Worm (Caenorhabditis elegans) whole organism, L4 larva: ENCODE results near the gene clec-162.
A peak's percentile ranks its signal among the peaks of the same experiment; 100 is the strongest.

Source experiments
- F10B5.3 ChIP-seq: sonication (generic microtip); optimal IDR thresholded peaks from 2 replicates; lab custom pipeline; 2016; ENCODE audit warnings: mild to moderate bottlenecking, missing genetic modification characterization, missing compliant biosample characterization
- F26F4.8 ChIP-seq: fragments of 200-800 bp; sonication (Bioruptor generic); conservative IDR thresholded peaks from 2 replicates; pipeline ENCODE4 v1.3.6; 2022; ENCODE audit warnings: missing genetic modification characterization, missing compliant biosample characterization
- F37D6.2 ChIP-seq: sonication (generic microtip); optimal IDR thresholded peaks from 2 replicates; lab custom pipeline; 2016; ENCODE audit warnings: mild to moderate bottlenecking, missing genetic modification characterization, missing compliant biosample characterization
- T26A8.4 ChIP-seq: fragments of 200-800 bp; sonication (Bioruptor generic); IDR thresholded peaks from 2 replicates; pipeline ENCODE4 v1.3.6; 2022; ENCODE audit warnings: missing genetic modification characterization, missing compliant biosample characterization
- Y48G9A.11 ChIP-seq: fragments of 200-800 bp; sonication (Bioruptor generic); IDR thresholded peaks from 2 replicates; pipeline ENCODE4 v1.3.6; 2022; ENCODE audit warnings: missing genetic modification reagents, missing genetic modification characterization, missing compliant biosample characterization
- aha-1 ChIP-seq: fragments of 150-350 bp; peaks from one replicate; lab custom pipeline; 2014; ENCODE audit warnings: missing biosample characterization, missing genetic modification characterization
- aly-2 ChIP-seq: sonication (generic microtip); optimal IDR thresholded peaks from 2 replicates; lab custom pipeline; 2018; ENCODE audit warnings: missing biosample characterization, missing genetic modification characterization
- arid-1 ChIP-seq: fragments of 200-800 bp; sonication (Bioruptor generic); conservative IDR thresholded peaks from 2 replicates; pipeline ENCODE4 v1.3.6; 2022; ENCODE audit warnings: missing genetic modification reagents, missing genetic modification characterization, missing compliant biosample characterization
- ceh-28 ChIP-seq: fragments of 150-350 bp; optimal IDR thresholded peaks from 2 replicates; lab custom pipeline; 2014; ENCODE audit warnings: missing biosample characterization, missing genetic modification reagents, missing genetic modification characterization
- ces-1 ChIP-seq: fragments of 150-350 bp; sonication (generic microtip); optimal IDR thresholded peaks from 4 replicates; lab custom pipeline; 2014; ENCODE audit warnings: missing biosample characterization, missing genetic modification reagents, missing genetic modification characterization
- cey-2 ChIP-seq: sonication (generic microtip); optimal IDR thresholded peaks from 3 replicates; lab custom pipeline; 2017; ENCODE audit warnings: missing genetic modification characterization, mild to moderate bottlenecking, missing compliant biosample characterization, antibody characterized with exemption, borderline replicate concordance; ENCODE audit not compliant: insufficient read depth
- ctbp-1 ChIP-seq: fragments of 200-800 bp; sonication (Bioruptor generic); IDR thresholded peaks from 2 replicates; pipeline ENCODE4 v1.3.6; 2022; ENCODE audit warnings: missing genetic modification reagents, missing genetic modification characterization, missing compliant biosample characterization
- daf-16 ChIP-seq, 3 experiments: sonication (generic microtip); optimal IDR thresholded peaks; 2 replicates each; lab custom pipeline; 2016 to 2017; ENCODE audit warnings: missing genetic modification characterization in 3 of 3, missing genetic modification reagents in 3 of 3, mild to moderate bottlenecking in 2 of 3, missing compliant biosample characterization in 2 of 3, missing biosample characterization in 1 of 3, moderate library complexity in 1 of 3
- daf-19 ChIP-seq: fragments of 200-800 bp; sonication (Bioruptor generic); conservative IDR thresholded peaks from 2 replicates; pipeline ENCODE4 v1.3.6; 2022; ENCODE audit warnings: missing genetic modification characterization, missing compliant biosample characterization
- dmd-8 ChIP-seq: fragments of 200-800 bp; sonication (Bioruptor generic); IDR thresholded peaks from 2 replicates; pipeline ENCODE4 v1.3.6; 2022; ENCODE audit warnings: missing genetic modification characterization, missing compliant biosample characterization
- dmd-9 ChIP-seq: fragments of 200-800 bp; sonication (Bioruptor generic); IDR thresholded peaks from 2 replicates; pipeline ENCODE4 v1.3.6; 2022; ENCODE audit warnings: missing genetic modification reagents, missing genetic modification characterization, missing compliant biosample characterization
- dve-1 ChIP-seq: sonication (generic microtip); optimal IDR thresholded peaks from 2 replicates; lab custom pipeline; 2017; ENCODE audit warnings: antibody characterized with exemption, mild to moderate bottlenecking, missing genetic modification characterization, missing compliant biosample characterization; ENCODE audit not compliant: insufficient read depth
- egl-43 ChIP-seq: fragments of 200-800 bp; sonication (Bioruptor generic); IDR thresholded peaks from 2 replicates; pipeline ENCODE4 v1.3.6; 2022; ENCODE audit warnings: missing genetic modification reagents, missing genetic modification characterization, missing compliant biosample characterization
- fkh-10 ChIP-seq: fragments of 150-350 bp; optimal IDR thresholded peaks from 2 replicates; lab custom pipeline; 2014; ENCODE audit warnings: missing biosample characterization, missing genetic modification reagents, missing genetic modification characterization
- fos-1 ChIP-seq: fragments of 150-350 bp; optimal IDR thresholded peaks from 2 replicates; lab custom pipeline; 2014; ENCODE audit warnings: missing biosample characterization, missing genetic modification characterization
- hlh-11 ChIP-seq: fragments of 200-800 bp; sonication (Bioruptor generic); optimal IDR thresholded peaks from 2 replicates; lab custom pipeline; 2018; ENCODE audit warnings: mild to moderate bottlenecking, missing genetic modification characterization, missing compliant biosample characterization
- hlh-30 ChIP-seq: sonication (generic microtip); optimal IDR thresholded peaks from 2 replicates; lab custom pipeline; 2017; ENCODE audit warnings: antibody characterized with exemption, mild to moderate bottlenecking, missing genetic modification characterization, missing compliant biosample characterization; ENCODE audit not compliant: insufficient read depth
- jun-1 ChIP-seq: fragments of 150-350 bp; optimal IDR thresholded peaks from 2 replicates; lab custom pipeline; 2014; ENCODE audit warnings: missing biosample characterization, missing genetic modification reagents, missing genetic modification characterization
- lin-1 ChIP-seq: fragments of 200-800 bp; sonication (Bioruptor generic); IDR thresholded peaks from 2 replicates; pipeline ENCODE4 v1.3.6; 2022; ENCODE audit warnings: missing genetic modification reagents, missing genetic modification characterization, missing compliant biosample characterization
- lin-38 ChIP-seq: fragments of 200-800 bp; sonication (Bioruptor generic); IDR thresholded peaks from 2 replicates; pipeline ENCODE4 v1.3.6; 2022; ENCODE audit warnings: missing genetic modification reagents, missing genetic modification characterization, missing compliant biosample characterization
- lin-39 ChIP-seq: fragments of 150-350 bp; optimal IDR thresholded peaks from 2 replicates; lab custom pipeline; 2014; ENCODE audit warnings: missing biosample characterization, missing genetic modification reagents, missing genetic modification characterization
- lsy-2 ChIP-seq, 2 experiments: fragments of 150-350 bp in 1 of 2; sonication (generic microtip) in 1 of 2; optimal IDR thresholded peaks; 2 replicates each; lab custom pipeline; 2014 to 2017; ENCODE audit warnings: missing biosample characterization in 2 of 2, missing genetic modification characterization in 2 of 2
- madf-9 ChIP-seq: fragments of 200-800 bp; sonication (Bioruptor generic); conservative IDR thresholded peaks from 2 replicates; pipeline ENCODE4 v1.3.6; 2022; ENCODE audit warnings: missing genetic modification reagents, missing genetic modification characterization, missing compliant biosample characterization
- mep-1 ChIP-seq: fragments of 150-350 bp; sonication (generic microtip); optimal IDR thresholded peaks from 3 replicates; lab custom pipeline; 2014; ENCODE audit warnings: missing biosample characterization, missing genetic modification characterization
- mes-2 ChIP-seq: sonication (generic microtip); optimal IDR thresholded peaks from 2 replicates; lab custom pipeline; 2016; ENCODE audit warnings: missing genotype, mild to moderate bottlenecking, missing genetic modification characterization, missing compliant biosample characterization; ENCODE audit not compliant: poor library complexity, severe bottlenecking
- mxl-3 ChIP-seq: fragments of 200-800 bp; sonication (Bioruptor generic); optimal IDR thresholded peaks from 2 replicates; lab custom pipeline; 2018; ENCODE audit warnings: mild to moderate bottlenecking, missing genetic modification characterization, missing compliant biosample characterization
- nhr-10 ChIP-seq: fragments of 150-350 bp; optimal IDR thresholded peaks from 2 replicates; lab custom pipeline; 2014; ENCODE audit warnings: missing biosample characterization, missing genetic modification characterization
- nhr-102 ChIP-seq: sonication (generic microtip); optimal IDR thresholded peaks from 2 replicates; lab custom pipeline; 2016; ENCODE audit warnings: mild to moderate bottlenecking, missing genetic modification characterization, moderate library complexity, missing compliant biosample characterization
- nhr-11 ChIP-seq: fragments of 150-350 bp; optimal IDR thresholded peaks from 2 replicates; lab custom pipeline; 2014; ENCODE audit warnings: missing biosample characterization, missing genetic modification characterization
- nhr-28 ChIP-seq: fragments of 150-350 bp; optimal IDR thresholded peaks from 2 replicates; lab custom pipeline; 2014; ENCODE audit warnings: missing biosample characterization, missing genetic modification characterization
- nhr-41 ChIP-seq: fragments of 200-800 bp; sonication (Bioruptor generic); IDR thresholded peaks from 2 replicates; pipeline ENCODE4 v1.3.6; 2022; ENCODE audit warnings: missing genetic modification reagents, missing genetic modification characterization, missing compliant biosample characterization
- nhr-42 ChIP-seq: fragments of 200-800 bp; sonication (Bioruptor generic); IDR thresholded peaks from 2 replicates; pipeline ENCODE4 v1.3.6; 2022; ENCODE audit warnings: missing genetic modification characterization, missing compliant biosample characterization
- nhr-48 ChIP-seq: sonication (generic microtip); optimal IDR thresholded peaks from 2 replicates; lab custom pipeline; 2016; ENCODE audit warnings: mild to moderate bottlenecking, missing genetic modification characterization, missing compliant biosample characterization
- php-3 ChIP-seq: fragments of 200-800 bp; sonication (Bioruptor generic); IDR thresholded peaks from 2 replicates; pipeline ENCODE4 v1.3.6; 2022; ENCODE audit warnings: missing genetic modification reagents, missing genetic modification characterization, missing compliant biosample characterization
- rbr-2 ChIP-seq: sonication (generic microtip); optimal IDR thresholded peaks from 2 replicates; lab custom pipeline; 2016; ENCODE audit warnings: missing genotype, missing genetic modification characterization, missing compliant biosample characterization
- set-16 ChIP-seq: fragments of 200-800 bp; sonication (Bioruptor generic); IDR thresholded peaks from 2 replicates; pipeline ENCODE4 v1.3.6; 2022; ENCODE audit warnings: missing genetic modification reagents, missing genetic modification characterization, missing compliant biosample characterization
- spr-1 ChIP-seq: sonication (generic microtip); optimal IDR thresholded peaks from 2 replicates; lab custom pipeline; 2016; ENCODE audit warnings: mild to moderate bottlenecking, missing genetic modification characterization, missing compliant biosample characterization
- tag-97 ChIP-seq: fragments of 200-800 bp; sonication (Bioruptor generic); IDR thresholded peaks from 2 replicates; pipeline ENCODE4 v1.3.6; 2022; ENCODE audit warnings: missing genetic modification characterization, missing compliant biosample characterization
- unc-130 ChIP-seq: sonication (generic microtip); optimal IDR thresholded peaks from 2 replicates; lab custom pipeline; 2016; ENCODE audit warnings: missing genetic modification reagents, missing genetic modification characterization, missing compliant biosample characterization
- unc-62 ChIP-seq, 3 experiments: fragments of 150-350 bp in 1 of 3; sonication (generic microtip); optimal IDR thresholded peaks in 2 of 3; peaks in 1 of 3; 1 replicate in 1 of 3; 2 replicates in 2 of 3; lab custom pipeline; 2014 to 2017; ENCODE audit warnings: missing biosample characterization in 3 of 3, missing genetic modification characterization in 3 of 3, missing genetic modification reagents in 3 of 3, missing genotype in 1 of 3
- zag-1 ChIP-seq: fragments of 150-350 bp; optimal IDR thresholded peaks from 2 replicates; lab custom pipeline; 2014; ENCODE audit warnings: missing biosample characterization, missing genetic modification characterization
- zfp-3 ChIP-seq: fragments of 200-800 bp; sonication (Bioruptor generic); conservative IDR thresholded peaks from 2 replicates; pipeline ENCODE4 v1.3.6; 2022; ENCODE audit warnings: missing genetic modification reagents, missing genetic modification characterization, missing compliant biosample characterization
- ztf-7 ChIP-seq: fragments of 150-350 bp; optimal IDR thresholded peaks from 2 replicates; lab custom pipeline; 2014; ENCODE audit warnings: missing biosample characterization, missing genetic modification characterization

The clec-162 gene

ce11 chrIII:9752852-9753251, 27.8 kb upstream of the clec-162 start, which contains the start of gene ech-6 (continued):
- no peak for TF ChIP-seq tag-97 (GFP tag; lab: Robert Waterston, UW)
- TF ChIP-seq zag-1: no peak
- no peak for TF ChIP-seq ceh-28 (tag; lab: Kevin White, UChicago)
- no peak for TF ChIP-seq cey-2 (tag; lab: Kevin White, UChicago)
- TF ChIP-seq F37D6.2: no peak
- TF ChIP-seq madf-9 (GFP tag; lab: Robert Waterston, UW): no peak
- TF ChIP-seq arid-1 (GFP tag; lab: Robert Waterston, UW): no peak
- no peak for TF ChIP-seq zfp-3
- peak; percentile 8 for TF ChIP-seq mep-1
- no peak for TF ChIP-seq F26F4.8 (GFP tag; lab: Robert Waterston, UW)
- peak; percentile 1 for TF ChIP-seq mes-2
- TF ChIP-seq php-3 (GFP tag; lab: Robert Waterston, UW): peak; percentile 21; the same call in 1 of the 2 replicates
- TF ChIP-seq hlh-30: peak; percentile 5
- TF ChIP-seq daf-19 (GFP tag; lab: Robert Waterston, UW): no peak
- TF ChIP-seq hlh-11 (tag; lab: Kevin White, UChicago): peak; percentile 58
- TF ChIP-seq ztf-7 (tag; lab: Kevin White, UChicago): no peak
- TF ChIP-seq nhr-48 (tag; lab: Kevin White, UChicago): peak; percentile 11
- no peak for TF ChIP-seq Y48G9A.11 (GFP tag; lab: Robert Waterston, UW)
- no peak for TF ChIP-seq ctbp-1 (GFP tag; lab: Robert Waterston, UW)
- peak; percentile 45 for TF ChIP-seq nhr-102 (tag; lab: Kevin White, UChicago)
- TF ChIP-seq unc-130 (GFP tag; lab: Kevin White, UChicago): no peak
- no peak for TF ChIP-seq fos-1 (tag; lab: Kevin White, UChicago)
- no peak for TF ChIP-seq mxl-3 (GFP tag; lab: Kevin White, UChicago)
- TF ChIP-seq nhr-11 (tag; lab: Kevin White, UChicago): no peak
- 0 out of 2 replicates have a peak, but pooled peaks have one; percentile 29 for TF ChIP-seq lin-1 (GFP tag; lab: Robert Waterston, UW)
- TF ChIP-seq nhr-41 (GFP tag; lab: Robert Waterston, UW): no peak
- peak in 1 of 2 experiments; percentile 71 for TF ChIP-seq lsy-2 (tag; optimal IDR thresholded peaks at IDR 0.05; lab: Kevin White, UChicago)
- no peak for TF ChIP-seq set-16 (GFP tag; lab: Robert Waterston, UW)
- TF ChIP-seq F10B5.3 (tag; lab: Kevin White, UChicago): no peak
- TF ChIP-seq nhr-10 (tag; lab: Kevin White, UChicago): no peak
- no peak for TF ChIP-seq rbr-2 (tag; lab: Kevin White, UChicago)
- peak; percentile 51 for TF ChIP-seq lin-38 (GFP tag; lab: Robert Waterston, UW)
- TF ChIP-seq aha-1 (tag; lab: Kevin White, UChicago): no peak
- peak; percentile 83 for TF ChIP-seq dve-1
- TF ChIP-seq, all 104 proteins: peak for 18

DNA sequence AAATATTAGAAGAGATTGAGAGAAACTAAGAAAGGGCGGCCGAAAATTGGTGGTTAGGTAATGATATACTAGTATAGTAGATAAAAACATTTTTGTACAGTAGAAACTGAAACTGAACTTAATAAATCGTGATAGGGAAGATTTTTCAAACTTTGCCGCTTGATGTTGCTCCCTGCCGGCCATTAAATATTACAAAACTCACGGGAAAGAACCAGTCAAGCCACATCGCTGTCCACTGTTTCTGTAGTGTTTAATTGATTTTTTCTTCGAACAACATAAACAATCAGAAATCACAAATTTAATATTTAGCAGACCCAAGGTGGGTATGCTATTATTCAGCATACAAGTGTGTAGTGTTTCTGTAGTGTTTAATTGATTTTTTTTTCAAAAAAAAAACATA, 26.1 kb upstream of the clec-162 start, which contains the start of gene T05G5.5:
Gene T05G5.5 (minus strand): TSS at position 359 of the 400 bp plus-strand sequence.
- TF ChIP-seq ztf-7 (tag; lab: Kevin White, UChicago): no peak
- peak; percentile 41 for TF ChIP-seq mes-2
- TF ChIP-seq dmd-9 (GFP tag; lab: Robert Waterston, UW): 0 out of 2 replicates have a peak, but pooled peaks have one; percentile 6
- TF ChIP-seq hlh-11 (tag; lab: Kevin White, UChicago): peak; percentile 8
- TF ChIP-seq egl-43 (GFP tag; lab: Robert Waterston, UW): no peak
- peak; percentile 3 for TF ChIP-seq spr-1 (tag; lab: Kevin White, UChicago)
- TF ChIP-seq lsy-2 (tag; optimal IDR thresholded peaks at IDR 0.05; lab: Kevin White, UChicago): peak in 1 of 2 experiments; percentile 18
- no peak for TF ChIP-seq lin-39 (tag; lab: Kevin White, UChicago)
- TF ChIP-seq nhr-102 (tag; lab: Kevin White, UChicago): peak; percentile 73
- no peak for TF ChIP-seq aly-2 (tag; lab: Kevin White, UChicago)
- TF ChIP-seq lin-38 (GFP tag; lab: Robert Waterston, UW): peak; percentile 44
- TF ChIP-seq daf-16 (GFP tag; optimal IDR thresholded peaks at IDR 0.05; lab: Kevin White, UChicago): no peak
- TF ChIP-seq daf-16 (tag; optimal IDR thresholded peaks at IDR 0.05; lab: Kevin White, UChicago): peak; percentile 76
- TF ChIP-seq dmd-8 (GFP tag; lab: Robert Waterston, UW): 0 out of 2 replicates have a peak, but pooled peaks have one; percentile 33
- TF ChIP-seq fkh-10 (GFP tag; lab: Kevin White, UChicago): no peak
- no peak for TF ChIP-seq nhr-42
- TF ChIP-seq T26A8.4: peak; percentile 70
- no peak for TF ChIP-seq hlh-30
- TF ChIP-seq ces-1 (GFP tag; lab: Kevin White, UChicago): no peak
- TF ChIP-seq unc-62 (GFP tag; optimal IDR thresholded peaks at IDR 0.05 in 1 of 2; lab: Kevin White, UChicago): peak in 1 of 2 experiments; percentile 26
- TF ChIP-seq unc-62 (tag; optimal IDR thresholded peaks at IDR 0.05; lab: Kevin White, UChicago): no peak
- peak; percentile 26 for TF ChIP-seq nhr-28 (tag; lab: Kevin White, UChicago)
- no peak for TF ChIP-seq F10B5.3 (tag; lab: Kevin White, UChicago)
- TF ChIP-seq jun-1 (tag; lab: Kevin White, UChicago): no peak
- no peak for TF ChIP-seq zag-1
- peak; percentile 50 for TF ChIP-seq dve-1
